Worm (Caenorhabditis elegans) whole organism, mixed stage, embryonic: ENCODE measurements around the gene F19B10.13.
A peak's percentile ranks its signal among the peaks of the same experiment; 100 is the strongest.

Source experiments
- M03D4.4 ChIP-seq: sonication (generic microtip); optimal IDR thresholded peaks from 2 replicates; lab custom pipeline; 2017; ENCODE audit warnings: mild to moderate bottlenecking, missing genetic modification characterization, missing compliant biosample characterization
- bed-3 ChIP-seq: fragments of 200-800 bp; sonication (Bioruptor generic); optimal IDR thresholded peaks from 3 replicates; lab custom pipeline; 2018; ENCODE audit warnings: mild to moderate bottlenecking, missing genetic modification characterization, moderate library complexity, missing compliant biosample characterization
- blmp-1 ChIP-seq: fragments of 150-350 bp; optimal IDR thresholded peaks from 2 replicates; lab custom pipeline; 2014; ENCODE audit warnings: missing biosample characterization, missing genetic modification characterization
- ceh-39 ChIP-seq: fragments of 150-350 bp; optimal IDR thresholded peaks from 2 replicates; lab custom pipeline; 2014; ENCODE audit warnings: missing biosample characterization, missing genetic modification characterization
- ceh-43 ChIP-seq: fragments of 200-800 bp; sonication (Bioruptor generic); optimal IDR thresholded peaks from 2 replicates; lab custom pipeline; 2018; ENCODE audit warnings: mild to moderate bottlenecking, missing genetic modification characterization, moderate library complexity, missing compliant biosample characterization
- ceh-83 ChIP-seq: fragments of 200-800 bp; sonication (Bioruptor generic); optimal IDR thresholded peaks from 2 replicates; lab custom pipeline; 2018; ENCODE audit warnings: mild to moderate bottlenecking, missing genetic modification characterization, missing compliant biosample characterization
- ces-1 ChIP-seq: fragments of 150-350 bp; optimal IDR thresholded peaks from 2 replicates; lab custom pipeline; 2014; ENCODE audit warnings: missing biosample characterization, missing genetic modification reagents, missing genetic modification characterization
- drap-1 ChIP-seq: fragments of 200-800 bp; sonication (Bioruptor generic); optimal IDR thresholded peaks from 3 replicates; lab custom pipeline; 2018; ENCODE audit warnings: mild to moderate bottlenecking, missing genetic modification characterization, missing compliant biosample characterization
- elt-1 ChIP-seq: sonication (generic microtip); optimal IDR thresholded peaks from 2 replicates; lab custom pipeline; 2017; ENCODE audit warnings: missing genetic modification characterization, mild to moderate bottlenecking, missing compliant biosample characterization, antibody characterized with exemption, moderate library complexity, borderline replicate concordance; ENCODE audit not compliant: insufficient read depth
- elt-3 ChIP-seq: fragments of 150-350 bp; optimal IDR thresholded peaks from 2 replicates; lab custom pipeline; 2014; ENCODE audit warnings: missing biosample characterization, missing genetic modification characterization
- flh-1 ChIP-seq: fragments of 200-800 bp; sonication (Bioruptor generic); optimal IDR thresholded peaks from 2 replicates; lab custom pipeline; 2018; ENCODE audit warnings: mild to moderate bottlenecking, missing genetic modification characterization, moderate library complexity, missing compliant biosample characterization
- ham-2 ChIP-seq: fragments of 200-800 bp; sonication (Bioruptor generic); optimal IDR thresholded peaks from 2 replicates; lab custom pipeline; 2018; ENCODE audit warnings: mild to moderate bottlenecking, missing genetic modification characterization, missing compliant biosample characterization
- lin-13 ChIP-seq: fragments of 150-350 bp; optimal IDR thresholded peaks from 2 replicates; lab custom pipeline; 2014; ENCODE audit warnings: missing biosample characterization, missing genetic modification characterization
- lin-32 ChIP-seq: fragments of 200-800 bp; sonication (Bioruptor generic); optimal IDR thresholded peaks from 2 replicates; lab custom pipeline; 2018; ENCODE audit warnings: mild to moderate bottlenecking, missing genetic modification characterization, missing compliant biosample characterization
- lsy-2 ChIP-seq: fragments of 150-350 bp; optimal IDR thresholded peaks from 2 replicates; lab custom pipeline; 2014; ENCODE audit warnings: missing biosample characterization, missing genetic modification characterization
- mab-5 ChIP-seq: fragments of 150-350 bp; optimal IDR thresholded peaks from 2 replicates; lab custom pipeline; 2014; ENCODE audit warnings: missing biosample characterization, missing genetic modification characterization
- mep-1 ChIP-seq: fragments of 150-350 bp; optimal IDR thresholded peaks from 2 replicates; lab custom pipeline; 2017; ENCODE audit warnings: missing biosample characterization, missing genetic modification reagents, missing genetic modification characterization, inconsistent platforms
- mls-2 ChIP-seq: sonication (generic microtip); optimal IDR thresholded peaks from 2 replicates; lab custom pipeline; 2016; ENCODE audit warnings: mild to moderate bottlenecking, missing genetic modification characterization, moderate library complexity, missing compliant biosample characterization
- nhr-12 ChIP-seq: fragments of 150-350 bp; optimal IDR thresholded peaks from 2 replicates; lab custom pipeline; 2014; ENCODE audit warnings: missing biosample characterization, missing genetic modification characterization
- nhr-237 ChIP-seq: fragments of 150-350 bp; optimal IDR thresholded peaks from 2 replicates; lab custom pipeline; 2014; ENCODE audit warnings: missing biosample characterization, missing genetic modification characterization
- nhr-28 ChIP-seq: fragments of 150-350 bp; optimal IDR thresholded peaks from 2 replicates; lab custom pipeline; 2014; ENCODE audit warnings: missing biosample characterization, missing genetic modification characterization
- pha-4 ChIP-seq: fragments of 150-350 bp; optimal IDR thresholded peaks from 2 replicates; lab custom pipeline; 2018; ENCODE audit warnings: missing biosample characterization, missing genetic modification reagents, missing genetic modification characterization
- sem-2 ChIP-seq: fragments of 200-800 bp; sonication (Bioruptor generic); optimal IDR thresholded peaks from 2 replicates; lab custom pipeline; 2018; ENCODE audit warnings: mild to moderate bottlenecking, missing genetic modification characterization, missing compliant biosample characterization
- snpc-4 ChIP-seq: fragments of 150-350 bp; optimal IDR thresholded peaks from 2 replicates; lab custom pipeline; 2014; ENCODE audit warnings: missing biosample characterization, missing genetic modification characterization
- sptf-1 ChIP-seq: sonication (generic microtip); optimal IDR thresholded peaks from 2 replicates; lab custom pipeline; 2017; ENCODE audit warnings: mild to moderate bottlenecking, missing genetic modification characterization, moderate library complexity, missing compliant biosample characterization
- tbx-8 ChIP-seq: fragments of 200-800 bp; sonication (Bioruptor generic); optimal IDR thresholded peaks from 2 replicates; lab custom pipeline; 2018; ENCODE audit warnings: mild to moderate bottlenecking, missing genetic modification characterization, moderate library complexity, missing compliant biosample characterization
- unc-120 ChIP-seq: sonication (generic microtip); optimal IDR thresholded peaks from 2 replicates; lab custom pipeline; 2017; ENCODE audit warnings: missing genetic modification characterization, missing compliant biosample characterization; ENCODE audit not compliant: poor library complexity, severe bottlenecking
- unc-39 ChIP-seq: fragments of 150-350 bp; optimal IDR thresholded peaks from 2 replicates; lab custom pipeline; 2014; ENCODE audit warnings: missing biosample characterization, missing genetic modification characterization
- unc-62 ChIP-seq: fragments of 150-350 bp; optimal IDR thresholded peaks from 2 replicates; lab custom pipeline; 2014; ENCODE audit warnings: missing biosample characterization, missing genetic modification reagents, missing genetic modification characterization
- zip-8 ChIP-seq: fragments of 150-350 bp; optimal IDR thresholded peaks from 2 replicates; lab custom pipeline; 2014; ENCODE audit warnings: missing biosample characterization, missing genetic modification characterization
- ztf-11 ChIP-seq: fragments of 150-350 bp; optimal IDR thresholded peaks from 2 replicates; lab custom pipeline; 2014; ENCODE audit warnings: missing biosample characterization, missing genetic modification characterization

The F19B10.13 gene

ce11 chrII:3661932-3662331, at the start of gene F19B10.13:
TSS of gene F19B10.13 (plus strand) at chrII:3662274.
- TF ChIP-seq elt-3 (peak; percentile 61), ham-2 (GFP tag; lab: Kevin White, UChicago) (no peak)

- TF ChIP-seq ztf-11 (no peak), sptf-1 (tag; lab: Kevin White, UChicago) (peak; percentile 31)
Measured at ce11 chrII:3616615-3617014, 45.5 kb upstream of the F19B10.13 start.

- TF ChIP-seq sptf-1 (tag; lab: Kevin White, UChicago) = no peak
- TF ChIP-seq mls-2 (tag; lab: Kevin White, UChicago) = no peak
- no peak for TF ChIP-seq ceh-39 (tag; lab: Kevin White, UChicago)
- TF ChIP-seq flh-1 (GFP tag; lab: Kevin White, UChicago) = no peak
- TF ChIP-seq snpc-4 = no peak
- no peak for TF ChIP-seq ceh-43
- no peak for TF ChIP-seq nhr-237 (tag; lab: Kevin White, UChicago)
- TF ChIP-seq elt-1 = no peak
- no peak for TF ChIP-seq blmp-1 (tag; lab: Kevin White, UChicago)
- no peak for TF ChIP-seq ces-1
- TF ChIP-seq lin-13 (tag; lab: Kevin White, UChicago) = no peak
- no peak for TF ChIP-seq zip-8 (tag; lab: Kevin White, UChicago)
- no peak for TF ChIP-seq nhr-28 (tag; lab: Kevin White, UChicago)
- TF ChIP-seq tbx-8 = no peak
- TF ChIP-seq nhr-12 = no peak
- TF ChIP-seq, all 35 proteins: peak for 0
Measured at ce11 chrII:3617512-3617911, 44.6 kb upstream of the F19B10.13 start, which contains the start of gene F40E12.1. TSS of gene F40E12.1 (plus strand) at chrII:3617812.

ce11 chrII:3620862-3621261, 41.2 kb upstream of the F19B10.13 start:
- TF ChIP-seq mep-1 = peak; percentile 17
- TF ChIP-seq zip-8 (tag; lab: Kevin White, UChicago) = no peak
- TF ChIP-seq ham-2 (GFP tag; lab: Kevin White, UChicago) = no peak
- TF ChIP-seq tbx-8 = no peak
- no peak for TF ChIP-seq lsy-2
- no peak for TF ChIP-seq ceh-39 (tag; lab: Kevin White, UChicago)

ce11 chrII:3622014-3622413, 40.1 kb upstream of the F19B10.13 start, which contains the start of gene M151.7:
TSS of gene M151.7 (plus strand) at chrII:3622314.
- TF ChIP-seq lin-13 (tag; lab: Kevin White, UChicago) (no peak), ceh-43 (no peak), zip-8 (tag; lab: Kevin White, UChicago) (no peak), bed-3 (GFP tag; lab: Kevin White, UChicago) (no peak), M03D4.4 (no peak), flh-1 (GFP tag; lab: Kevin White, UChicago) (no peak), sem-2 (GFP tag; lab: Kevin White, UChicago) (no peak), ztf-11 (no peak), nhr-28 (tag; lab: Kevin White, UChicago) (no peak), ces-1 (no peak), unc-62 (GFP tag; lab: Kevin White, UChicago) (no peak), unc-120 (tag; lab: Kevin White, UChicago) (no peak), ham-2 (GFP tag; lab: Kevin White, UChicago) (no peak), mab-5 (no peak), unc-39 (tag; lab: Kevin White, UChicago) (no peak), drap-1 (no peak), nhr-12 (no peak)

ce11 chrII:3626872-3627271, 35.2 kb upstream of the F19B10.13 start, which contains the start of gene M151.3:
TSS of gene M151.3 (plus strand) at chrII:3627172.
- TF ChIP-seq ham-2 (GFP tag; lab: Kevin White, UChicago) (no peak), pha-4 (no peak), bed-3 (GFP tag; lab: Kevin White, UChicago) (no peak), ceh-83 (no peak), ceh-43 (no peak), snpc-4 (no peak), sptf-1 (tag; lab: Kevin White, UChicago) (no peak), lin-13 (tag; lab: Kevin White, UChicago) (no peak), unc-62 (GFP tag; lab: Kevin White, UChicago) (no peak), lin-32 (no peak)
